Fruit fly (Drosophila melanogaster) whole organism, embryonic: ENCODE results near the gene CG14120.
A peak's percentile ranks its signal among the peaks of the same experiment; 100 is the strongest.

Experiments used
- Ada2b ChIP-seq: fragments of 200-800 bp; sonication (Bioruptor generic); IDR thresholded peaks from 2 replicates; pipeline ENCODE4 v1.3.6; 2022; ENCODE audit warnings: missing biosample characterization, missing genetic modification characterization
- Adf1 ChIP-seq: fragments of 200-800 bp; sonication (Bioruptor generic); IDR thresholded peaks from 2 replicates; pipeline ENCODE4 v1.3.6; 2022; ENCODE audit warnings: missing biosample characterization, missing genetic modification characterization
- B-H1 ChIP-seq: fragments of 200-800 bp; sonication (Bioruptor generic); IDR thresholded peaks from 3 replicates; pipeline ENCODE4 v1.3.6; 2022; ENCODE audit warnings: missing biosample characterization, missing genetic modification characterization
- CG12071 ChIP-seq: fragments of 200-800 bp; sonication (Bioruptor generic); optimal IDR thresholded peaks from 3 replicates; lab custom pipeline; 2018; ENCODE audit warnings: missing biosample characterization, mild to moderate bottlenecking, missing genetic modification characterization
- CG13424 ChIP-seq: fragments of 200-800 bp; sonication (Bioruptor generic); optimal IDR thresholded peaks from 2 replicates; lab custom pipeline; 2019; ENCODE audit warnings: missing biosample characterization, mild to moderate bottlenecking, missing genetic modification characterization, moderate library complexity
- CG15601 ChIP-seq: fragments of 200-800 bp; sonication (Bioruptor generic); optimal IDR thresholded peaks from 3 replicates; lab custom pipeline; 2019; ENCODE audit warnings: missing biosample characterization, mild to moderate bottlenecking, missing genetic modification characterization, moderate library complexity
- CG16779 ChIP-seq: fragments of 200-800 bp; sonication (Bioruptor generic); IDR thresholded peaks from 2 replicates; pipeline ENCODE4 v1.3.6; 2022; ENCODE audit warnings: missing biosample characterization, missing genetic modification characterization
- CG18011 ChIP-seq: fragments of 200-800 bp; sonication (Bioruptor generic); optimal IDR thresholded peaks from 2 replicates; lab custom pipeline; 2017; ENCODE audit warnings: missing biosample characterization, missing genetic modification characterization, mild to moderate bottlenecking, moderate library complexity, missing genotype
- CG2199 ChIP-seq: fragments of 200-800 bp; sonication (Bioruptor generic); IDR thresholded peaks from 3 replicates; pipeline ENCODE4 v1.3.6; 2022; ENCODE audit warnings: missing biosample characterization, missing genetic modification characterization
- CG2712 ChIP-seq: fragments of 200-800 bp; optimal IDR thresholded peaks from 3 replicates; lab custom pipeline; 2019; ENCODE audit warnings: missing biosample characterization, mild to moderate bottlenecking, missing genetic modification characterization, moderate library complexity
- CG30403 ChIP-seq: fragments of 200-800 bp; sonication (Bioruptor generic); optimal IDR thresholded peaks from 3 replicates; lab custom pipeline; 2016; ENCODE audit warnings: missing biosample characterization, missing genetic modification characterization
- CG33213 ChIP-seq: fragments of 200-800 bp; sonication (Bioruptor generic); optimal IDR thresholded peaks from 3 replicates; lab custom pipeline; 2016; ENCODE audit warnings: missing biosample characterization, missing genetic modification characterization
- CG4360 ChIP-seq: fragments of 200-800 bp; sonication (Bioruptor generic); IDR thresholded peaks from 2 replicates; pipeline ENCODE4 v1.3.6; 2022; ENCODE audit warnings: missing biosample characterization, missing genetic modification characterization
- CG4730 ChIP-seq: fragments of 200-800 bp; sonication (Bioruptor generic); IDR thresholded peaks from 2 replicates; pipeline ENCODE4 v1.3.6; 2022; ENCODE audit warnings: missing biosample characterization, missing genetic modification characterization
- CG5180 ChIP-seq: fragments of 200-800 bp; sonication (Bioruptor generic); optimal IDR thresholded peaks from 3 replicates; lab custom pipeline; 2017; ENCODE audit warnings: missing biosample characterization, missing genetic modification characterization, mild to moderate bottlenecking, moderate library complexity, missing genetic modification reagents
- CG6175 ChIP-seq: fragments of 200-800 bp; sonication (Bioruptor generic); IDR thresholded peaks from 3 replicates; pipeline ENCODE4 v1.3.6; 2022; ENCODE audit warnings: missing biosample characterization, missing genetic modification characterization
- CG9437 ChIP-seq: fragments of 200-800 bp; sonication (Bioruptor generic); optimal IDR thresholded peaks from 2 replicates; lab custom pipeline; 2018; ENCODE audit warnings: missing biosample characterization, mild to moderate bottlenecking, missing genetic modification characterization
- CG9797 ChIP-seq: fragments of 200-800 bp; sonication (Bioruptor generic); optimal IDR thresholded peaks from 3 replicates; lab custom pipeline; 2018; ENCODE audit warnings: missing biosample characterization, mild to moderate bottlenecking, missing genetic modification characterization
- CG9817 ChIP-seq: fragments of 200-800 bp; sonication (Bioruptor generic); optimal IDR thresholded peaks from 2 replicates; lab custom pipeline; 2018; ENCODE audit warnings: missing biosample characterization, mild to moderate bottlenecking, missing genetic modification characterization, moderate library complexity
- Camta ChIP-seq: fragments of 200-800 bp; sonication (Bioruptor generic); optimal IDR thresholded peaks from 2 replicates; lab custom pipeline; 2016; ENCODE audit warnings: missing biosample characterization, missing genetic modification characterization
- Doc2 ChIP-seq: fragments of 200-800 bp; sonication (Bioruptor generic); IDR thresholded peaks from 2 replicates; pipeline ENCODE4 v1.3.6; 2022; ENCODE audit warnings: missing biosample characterization, missing genetic modification characterization
- Elba2 ChIP-seq: fragments of 200-800 bp; sonication (Bioruptor generic); optimal IDR thresholded peaks from 3 replicates; lab custom pipeline; 2016; ENCODE audit warnings: missing biosample characterization, missing genetic modification characterization
- Fer1 ChIP-seq: fragments of 200-800 bp; sonication (Bioruptor generic); optimal IDR thresholded peaks from 2 replicates; lab custom pipeline; 2017; ENCODE audit warnings: missing biosample characterization, mild to moderate bottlenecking, missing genetic modification characterization
- GATAe ChIP-seq: fragments of 200-800 bp; sonication (Bioruptor generic); conservative IDR thresholded peaks from 2 replicates; pipeline ENCODE4 v1.3.6; 2022; ENCODE audit warnings: missing biosample characterization, missing genetic modification characterization
- Gsc ChIP-seq: fragments of 200-800 bp; sonication (Bioruptor generic); IDR thresholded peaks from 2 replicates; pipeline ENCODE4 v1.3.6; 2022; ENCODE audit warnings: missing biosample characterization, missing genetic modification characterization
- MTF-1 ChIP-seq: fragments of 200-800 bp; sonication (Bioruptor generic); optimal IDR thresholded peaks from 2 replicates; lab custom pipeline; 2018; ENCODE audit warnings: missing biosample characterization, mild to moderate bottlenecking, missing genetic modification characterization, borderline replicate concordance
- Opbp ChIP-seq: fragments of 200-800 bp; sonication (Bioruptor generic); IDR thresholded peaks from 3 replicates; pipeline ENCODE4 v1.3.6; 2022; ENCODE audit warnings: missing biosample characterization, missing genetic modification characterization; ENCODE audit not compliant: partially characterized antibody
- Scr ChIP-seq: fragments of 200-800 bp; sonication (Bioruptor generic); IDR thresholded peaks from 2 replicates; pipeline ENCODE4 v1.3.6; 2022; ENCODE audit warnings: missing biosample characterization, missing genetic modification characterization; ENCODE audit not compliant: partially characterized antibody
- Sry-δ ChIP-seq: fragments of 200-800 bp; sonication (Bioruptor generic); optimal IDR thresholded peaks from 2 replicates; lab custom pipeline; 2016; ENCODE audit warnings: missing biosample characterization, missing genetic modification characterization
- Xbp1 ChIP-seq: fragments of 200-800 bp; sonication (Bioruptor generic); optimal IDR thresholded peaks from 3 replicates; lab custom pipeline; 2016; ENCODE audit warnings: missing biosample characterization, mild to moderate bottlenecking, missing genetic modification characterization
- az2 ChIP-seq: fragments of 200-800 bp; sonication (Bioruptor generic); optimal IDR thresholded peaks from 3 replicates; lab custom pipeline; 2016; ENCODE audit warnings: missing biosample characterization, missing genetic modification characterization
- bsh ChIP-seq, 2 experiments: fragments of 200-800 bp; sonication (Bioruptor generic); optimal IDR thresholded peaks; 2 replicates each; lab custom pipeline; 2017 to 2018; ENCODE audit warnings: mild to moderate bottlenecking in 2 of 2, missing biosample characterization in 2 of 2, missing genetic modification characterization in 2 of 2, moderate library complexity in 1 of 2
- chif ChIP-seq, 2 experiments: fragments of 200-800 bp; sonication (Bioruptor generic); optimal IDR thresholded peaks; 3 replicates each; lab custom pipeline; 2016; ENCODE audit warnings: missing biosample characterization in 2 of 2, missing genetic modification characterization in 2 of 2
- corto ChIP-seq: fragments of 200-800 bp; sonication (Bioruptor generic); optimal IDR thresholded peaks from 2 replicates; lab custom pipeline; 2016; ENCODE audit warnings: missing biosample characterization, mild to moderate bottlenecking, missing genetic modification characterization, moderate library complexity
- exex ChIP-seq: fragments of 200-800 bp; sonication (Bioruptor generic); optimal IDR thresholded peaks from 4 replicates; lab custom pipeline; 2018; ENCODE audit warnings: missing biosample characterization, mild to moderate bottlenecking, missing genetic modification characterization, moderate library complexity
- her ChIP-seq: fragments of 200-800 bp; sonication (Bioruptor generic); optimal IDR thresholded peaks from 2 replicates; lab custom pipeline; 2016; ENCODE audit warnings: missing biosample characterization, missing genetic modification characterization
- hkb ChIP-seq, 2 experiments: fragments of 200-800 bp in 1 of 2; fragments of >200 bp in 1 of 2; sonication (Bioruptor generic) in 1 of 2; IDR thresholded peaks in 1 of 2; optimal IDR thresholded peaks in 1 of 2; 2 replicates each; pipeline versions ENCODE4 v1.3.6 to Lab custom; 2017 to 2022; ENCODE audit warnings: missing biosample characterization in 1 of 2, missing genetic modification characterization in 1 of 2
- lmd ChIP-seq: fragments of 200-800 bp; sonication (Bioruptor generic); IDR thresholded peaks from 2 replicates; pipeline ENCODE4 v1.3.6; 2022; ENCODE audit warnings: missing biosample characterization, missing genetic modification characterization
- nmo ChIP-seq: fragments of 200-800 bp; sonication (Bioruptor generic); optimal IDR thresholded peaks from 2 replicates; lab custom pipeline; 2018; ENCODE audit warnings: missing biosample characterization, mild to moderate bottlenecking, missing genetic modification characterization, moderate library complexity
- pum ChIP-seq: fragments of 200-800 bp; sonication (Bioruptor generic); optimal IDR thresholded peaks from 2 replicates; lab custom pipeline; 2016; ENCODE audit warnings: missing biosample characterization, missing genetic modification characterization
- sens ChIP-seq: fragments of 200-800 bp; sonication (Bioruptor generic); peaks from one replicate; lab custom pipeline; 2016; ENCODE audit warnings: missing biosample characterization, missing genetic modification characterization
- vfl ChIP-seq: fragments of 200-800 bp; sonication (Bioruptor generic); optimal IDR thresholded peaks from 2 replicates; lab custom pipeline; 2016; ENCODE audit warnings: missing biosample characterization, missing genetic modification characterization

The CG14120 gene

DNA sequence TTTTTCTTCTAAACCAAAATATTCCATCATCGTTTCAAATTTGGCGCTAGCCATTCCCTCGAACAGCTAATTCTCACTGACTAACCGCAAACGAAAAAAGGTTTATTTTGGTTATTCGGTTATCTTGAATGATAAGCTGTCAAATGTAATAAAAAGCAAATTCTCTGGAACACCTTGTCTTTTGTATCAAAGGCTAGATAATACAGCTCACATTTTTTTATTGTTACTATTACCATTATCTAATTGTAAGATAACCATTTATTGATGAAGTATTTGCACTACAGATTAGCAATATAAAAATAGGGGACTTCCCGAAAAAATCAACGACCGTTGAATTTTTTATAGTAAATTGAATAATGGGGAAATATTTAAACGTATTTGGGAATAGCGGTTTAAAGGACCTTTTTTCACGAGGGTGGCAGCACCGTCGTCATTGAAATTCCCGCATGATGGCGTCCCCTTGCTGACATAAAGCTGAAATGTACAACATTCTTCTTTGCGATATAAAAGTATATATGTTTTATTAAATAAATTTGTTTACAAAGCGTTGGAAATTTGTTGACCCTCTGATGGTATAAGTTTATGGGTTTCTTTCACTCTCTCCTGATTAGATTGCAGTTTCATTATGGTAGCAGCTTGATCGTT lies 23.5 kb upstream of the CG14120 start, which contains the start of gene CG32107 (continued):
- TF ChIP-seq chif (GFP tag; optimal IDR thresholded peaks at IDR 0.05; lab: Kevin White, UChicago) (peak in 1 of 2 experiments; percentile 15), CG2712 (tag; lab: Kevin White, UChicago) (peak; percentile 48), CG16779 (no peak), MTF-1 (GFP tag; lab: Kevin White, UChicago) (no peak), bsh (GFP tag; optimal IDR thresholded peaks at IDR 0.05; lab: Kevin White, UChicago) (no peak), CG13424 (tag; lab: Kevin White, UChicago) (no peak), Scr (GFP tag; lab: Robert Waterston, UW) (no peak), Sry-δ (GFP tag; lab: Kevin White, UChicago) (no peak), Camta (GFP tag; lab: Kevin White, UChicago) (no peak), Elba2 (GFP tag; lab: Kevin White, UChicago) (no peak), sens (peak; percentile 82), CG18011 (GFP tag; lab: Kevin White, UChicago) (peak; percentile 96), CG2199 (GFP tag; lab: Robert Waterston, UW) (peak; percentile 95), CG33213 (GFP tag; lab: Kevin White, UChicago) (no peak), CG12071 (GFP tag; lab: Kevin White, UChicago) (no peak), B-H1 (GFP tag; lab: Robert Waterston, UW) (no peak)

- TF ChIP-seq Doc2 = no peak
- no peak for TF ChIP-seq pum
- no peak for TF ChIP-seq hkb (optimal IDR thresholded peaks at IDR 0.05; lab: Kevin White, UChicago)
- TF ChIP-seq hkb (GFP tag; IDR thresholded peaks at IDR 0.05; lab: Robert Waterston, UW) = no peak
- peak; percentile 4 for TF ChIP-seq exex
- no peak for TF ChIP-seq CG4730 (GFP tag; lab: Robert Waterston, UW)
- no peak for TF ChIP-seq Opbp
- no peak for TF ChIP-seq az2 (GFP tag; lab: Kevin White, UChicago)
- TF ChIP-seq GATAe (GFP tag; lab: Robert Waterston, UW) = 0 out of 2 replicates have a peak, but pooled peaks have one; percentile 22
Measured at dm6 chr3L:12862820-12863219, 22.0 kb upstream of the CG14120 start, which contains the start of gene CG10943. Gene CG10943 (minus strand): TSS chr3L:12862920.

DNA sequence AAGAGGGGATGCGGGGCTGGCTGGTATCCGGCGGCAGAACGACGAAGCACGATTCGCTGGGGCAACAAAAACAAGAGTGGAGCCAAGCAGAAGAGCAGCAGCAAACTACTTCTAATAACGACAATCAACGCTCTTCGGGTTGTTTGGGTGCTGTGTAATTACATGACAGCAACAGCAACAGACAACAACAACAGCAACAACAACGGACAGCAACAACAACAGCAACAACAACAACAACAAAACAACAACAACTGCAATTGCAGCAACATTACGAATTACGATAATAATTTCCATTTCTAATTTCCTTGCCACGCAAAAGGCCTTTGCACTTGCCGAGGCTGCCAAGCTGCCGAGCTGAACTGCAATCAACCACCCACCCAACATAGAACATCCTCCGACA lies 20.4 kb upstream of the CG14120 start:
- no peak for TF ChIP-seq CG9797 (GFP tag; lab: Kevin White, UChicago)
- no peak for TF ChIP-seq CG6175 (GFP tag; lab: Robert Waterston, UW)
- no peak for TF ChIP-seq vfl (GFP tag; lab: Kevin White, UChicago)
- TF ChIP-seq Gsc = no peak
- TF ChIP-seq CG30403 (GFP tag; lab: Kevin White, UChicago) = no peak
- TF ChIP-seq CG4360 (GFP tag; lab: Robert Waterston, UW) = peak; percentile 56; the same call in 1 of the 2 replicates
- TF ChIP-seq lmd (GFP tag; lab: Robert Waterston, UW) = no peak
- TF ChIP-seq, all 482 proteins: peak for 1

- TF ChIP-seq Fer1 (GFP tag; lab: Kevin White, UChicago) (peak; percentile 35), CG5180 (GFP tag; lab: Kevin White, UChicago) (peak; percentile 97), Ada2b (no peak), Adf1 (no peak), CG9437 (GFP tag; lab: Kevin White, UChicago) (no peak), CG9817 (tag; lab: Kevin White, UChicago) (no peak), nmo (no peak), CG15601 (tag; lab: Kevin White, UChicago) (peak; percentile 99), her (GFP tag; lab: Kevin White, UChicago) (no peak), Xbp1 (GFP tag; lab: Kevin White, UChicago) (no peak), corto (GFP tag; lab: Kevin White, UChicago) (no peak)
Measured at dm6 chr3L:12867956-12868443, 16.8 kb upstream of the CG14120 start.
